Worm (Caenorhabditis elegans): ENCODE measurements around the gene ecps-1.
"Not testable (repeated sequence)": the region's sequence is repeated elsewhere in the genome, so short reads cannot be mapped to it uniquely, and the experiment has no call there.

The ecps-1 gene

ce11 chrIII:10462935-10463548, 2.7 kb upstream of the ecps-1 start:
- no peak for TF ChIP-seq unc-62 (GFP tag; optimal IDR thresholded peaks at IDR 0.05)

ce11 chrIII:10461164-10461546, 804 bp upstream of the ecps-1 start, which contains the start of gene atx-2:
Gene atx-2, plus strand, starts transcription at chrIII:10461389.
- no peak for TF ChIP-seq unc-62 (GFP tag; optimal IDR thresholded peaks at IDR 0.05)

DNA sequence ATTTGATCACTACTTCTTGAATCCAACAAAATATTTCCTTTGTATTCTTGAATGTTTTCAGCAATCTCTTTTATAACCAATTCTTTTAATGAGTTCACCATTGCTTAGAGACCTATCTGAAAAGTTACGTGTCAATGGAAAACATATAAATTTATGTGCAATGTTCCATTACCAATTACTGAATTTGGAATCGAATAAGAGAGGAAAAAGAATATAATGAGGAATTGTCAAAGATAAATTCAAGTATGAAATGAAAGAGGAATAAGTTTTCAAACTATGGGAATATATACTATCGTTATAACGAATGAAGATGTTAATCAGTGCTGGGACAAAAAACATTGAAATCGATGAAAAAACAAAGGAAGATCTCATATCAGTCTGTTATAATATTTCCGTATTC, 9.3 kb downstream of the ecps-1 start, which contains the start of gene H04D03.4:
Gene H04D03.4, minus strand, starts transcription at position 101 of the 400 bp plus-strand sequence.
- TF ChIP-seq unc-62 (GFP tag; optimal IDR thresholded peaks at IDR 0.05) = no peak

DNA sequence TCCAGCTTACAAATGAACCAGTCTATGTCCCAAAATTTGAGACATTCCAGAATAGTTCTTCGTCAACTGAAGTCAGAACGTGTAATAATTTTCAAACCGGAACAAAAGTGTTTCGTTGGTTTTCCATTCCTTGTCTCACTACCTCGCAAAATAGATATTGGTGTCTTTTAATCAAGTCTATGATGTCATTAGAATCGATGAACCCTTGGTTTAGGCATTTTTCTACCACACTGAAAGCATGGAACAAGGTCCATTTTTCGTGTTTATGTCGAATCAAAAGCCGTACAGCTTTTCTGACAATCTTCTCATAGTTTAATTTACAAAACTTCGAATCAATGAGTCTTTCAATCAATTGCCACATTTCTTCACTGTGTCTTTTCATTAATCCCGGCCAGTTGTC, 13.6 kb downstream of the ecps-1 start, which contains the start of gene H04D03.7:
Gene H04D03.7, minus strand, starts transcription at position 101 of the 400 bp plus-strand sequence.
- no peak for TF ChIP-seq unc-62 (GFP tag; optimal IDR thresholded peaks at IDR 0.05)

ce11 chrIII:10442355-10443140, 17.8 kb downstream of the ecps-1 start, which contains the start of the genes H04D03.2 and ecps-2:
Gene H04D03.2, minus strand, starts transcription at chrIII:10442405.
Gene ecps-2, plus strand, starts transcription at chrIII:10443090.
- TF ChIP-seq unc-62 (GFP tag; optimal IDR thresholded peaks at IDR 0.05) = no peak

DNA sequence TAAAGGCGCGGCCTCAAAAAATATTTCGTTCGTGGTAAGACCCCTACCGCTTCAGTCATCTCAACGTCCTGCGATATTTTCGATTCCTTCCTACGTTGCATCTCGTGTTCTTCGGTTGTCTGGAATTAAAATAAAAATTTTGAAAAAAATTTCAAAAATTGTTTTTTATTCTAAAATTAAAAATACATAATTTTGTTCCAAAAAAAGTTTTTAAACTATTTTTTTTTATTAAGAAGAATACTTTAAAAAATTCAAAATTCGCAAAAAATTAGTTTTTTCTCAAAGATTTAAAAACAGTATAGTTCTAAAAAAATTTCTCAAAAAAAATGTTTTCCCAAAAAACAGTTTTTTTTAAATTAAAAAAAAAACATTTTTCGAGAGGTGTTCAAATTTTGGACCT, 21.6 kb downstream of the ecps-1 start, which contains the start of gene H04D03.6:
Gene H04D03.6, minus strand, starts transcription at position 101 of the 400 bp plus-strand sequence.
- TF ChIP-seq unc-62 (GFP tag; optimal IDR thresholded peaks at IDR 0.05) = not testable (repeated sequence)

ce11 chrIII:10435938-10436842, 24.2 kb downstream of the ecps-1 start, which contains the start of the genes smrd-1 and enu-3.1:
Gene smrd-1, minus strand, starts transcription at chrIII:10435988.
Gene enu-3.1, plus strand, starts transcription at chrIII:10436276.
- not testable (repeated sequence) for TF ChIP-seq unc-62 (GFP tag; optimal IDR thresholded peaks at IDR 0.05)

DNA sequence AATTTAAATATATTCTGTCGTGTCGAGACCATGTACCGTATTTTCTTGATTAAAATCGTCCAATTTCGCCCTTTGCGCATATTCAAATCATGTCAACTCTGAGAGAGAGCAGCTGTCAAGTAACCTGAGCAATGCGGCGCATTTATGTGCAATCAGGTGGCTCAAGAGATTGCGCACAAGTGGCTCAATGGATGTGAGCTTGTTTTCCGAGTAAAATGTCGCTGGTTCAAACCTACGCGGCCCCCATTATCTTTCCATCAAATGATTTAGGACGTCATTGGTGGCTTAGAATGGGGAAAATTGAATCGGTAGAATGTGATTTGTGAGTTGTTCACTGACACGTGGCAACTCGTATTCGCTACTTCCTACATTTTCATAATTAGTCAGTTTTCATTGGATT, 28.2 kb downstream of the ecps-1 start:
- TF ChIP-seq unc-62 (GFP tag; optimal IDR thresholded peaks at IDR 0.05) = no peak

DNA sequence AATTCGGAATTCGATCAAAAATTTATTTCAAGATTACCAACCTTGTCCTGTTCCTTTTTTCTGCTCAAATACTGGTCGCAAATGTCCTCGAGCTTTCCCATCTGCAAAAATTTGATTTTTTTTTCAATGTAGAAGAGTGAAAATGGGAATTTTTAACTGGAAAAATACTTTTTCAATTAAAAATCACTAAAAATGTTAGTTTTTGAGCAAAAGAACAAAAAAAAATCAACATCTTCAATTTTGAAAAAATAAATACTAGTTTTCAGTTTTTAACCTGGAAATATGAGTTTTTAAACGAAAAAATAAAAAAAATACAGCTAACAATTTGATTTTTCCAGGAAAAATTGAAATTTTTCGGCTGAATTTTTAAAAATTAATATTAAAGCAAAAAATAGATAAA, 32.5 kb downstream of the ecps-1 start, which contains the start of gene prp-3:
Gene prp-3, minus strand, starts transcription at position 101 of the 400 bp plus-strand sequence.
- no peak for TF ChIP-seq unc-62 (GFP tag; optimal IDR thresholded peaks at IDR 0.05)

DNA sequence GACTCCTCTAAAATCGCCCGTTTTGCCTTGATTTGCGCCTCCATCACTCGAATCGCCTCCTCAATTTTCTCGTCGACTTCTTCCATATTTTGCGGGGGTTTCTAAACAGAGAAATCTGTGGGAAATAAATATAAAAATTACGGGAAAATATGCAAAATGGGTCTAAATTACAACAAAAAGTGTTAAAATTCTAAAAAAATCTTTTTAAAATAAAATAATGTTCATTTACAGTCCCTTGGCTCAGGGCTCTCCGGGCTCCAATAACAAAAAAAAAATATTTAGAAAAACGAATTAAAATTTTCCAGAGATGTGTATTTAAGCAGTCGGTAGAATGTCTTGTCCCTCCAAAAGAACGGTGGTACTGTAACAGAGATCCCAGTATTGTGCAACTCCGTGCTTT, 36.4 kb downstream of the ecps-1 start, which contains the start of gene M03C11.6:
Gene M03C11.6, minus strand, starts transcription at position 101 of the 400 bp plus-strand sequence.
- no peak for TF ChIP-seq unc-62 (GFP tag; optimal IDR thresholded peaks at IDR 0.05)

- no peak for TF ChIP-seq unc-62 (GFP tag; optimal IDR thresholded peaks at IDR 0.05)
Measured at ce11 chrIII:10421680-10422079, 38.7 kb downstream of the ecps-1 start.

ce11 chrIII:10415822-10416221, 44.5 kb downstream of the ecps-1 start, which contains the start of gene ymel-1:
Gene ymel-1, plus strand, starts transcription at chrIII:10416139.
- no peak for TF ChIP-seq unc-62 (GFP tag; optimal IDR thresholded peaks at IDR 0.05)

DNA sequence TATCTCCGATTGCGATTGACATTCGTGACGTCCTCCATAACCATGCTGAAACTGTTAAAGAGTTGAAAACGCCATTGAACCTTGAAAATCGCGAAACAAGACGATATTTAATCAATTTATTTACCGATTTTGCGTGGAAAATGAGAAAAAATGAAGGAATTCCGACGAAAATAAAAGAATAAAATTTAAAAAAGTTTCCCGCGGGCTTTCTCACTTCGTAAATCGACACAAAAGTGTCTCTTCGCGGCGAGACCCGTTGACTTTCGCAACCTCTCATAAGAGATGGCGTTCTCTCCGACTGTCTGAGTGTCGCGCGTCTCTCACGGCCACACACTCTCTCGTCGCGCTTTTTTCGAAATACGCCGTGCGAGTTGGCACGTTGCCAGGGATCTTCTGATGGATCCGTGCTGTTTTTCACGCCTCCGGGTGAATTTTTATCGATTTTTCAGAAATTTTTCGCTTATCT, 53.1 kb downstream of the ecps-1 start, which contains the start of gene hat-1:
Gene hat-1, minus strand, starts transcription at position 51 of the 466 bp plus-strand sequence.
- no peak for TF ChIP-seq unc-62 (GFP tag; optimal IDR thresholded peaks at IDR 0.05)

ce11 chrIII:10404918-10405317, 55.4 kb downstream of the ecps-1 start, which contains the start of the genes M03C11.3 and chl-1:
Gene M03C11.3, plus strand, starts transcription at chrIII:10405070.
Gene chl-1, minus strand, starts transcription at chrIII:10405240.
- TF ChIP-seq unc-62 (GFP tag; optimal IDR thresholded peaks at IDR 0.05) = no peak
